Fruit fly (Drosophila melanogaster) whole organism, adult: Measurements from ENCODE around the gene Rnb.
A peak's percentile ranks its signal among the peaks of the same experiment; 100 is the strongest.

ENCODE experiments used
- CG12768 ChIP-seq: fragments of 200-800 bp; sonication (Bioruptor generic); optimal IDR thresholded peaks from 2 replicates; lab custom pipeline; 2017; ENCODE audit warnings: missing biosample characterization, missing genetic modification characterization, mild to moderate bottlenecking, moderate library complexity, missing genetic modification reagents
- CG1620 ChIP-seq: fragments of 200-800 bp; sonication (Bioruptor generic); optimal IDR thresholded peaks from 2 replicates; lab custom pipeline; 2016; ENCODE audit warnings: missing biosample characterization, missing genetic modification characterization
- Hr96 ChIP-seq: fragments of 200-800 bp; sonication (Bioruptor generic); optimal IDR thresholded peaks from 2 replicates; lab custom pipeline; 2016; ENCODE audit warnings: missing biosample characterization, missing genetic modification characterization
- Mnt ChIP-seq: fragments of 200-800 bp; sonication (Bioruptor generic); optimal IDR thresholded peaks from 2 replicates; lab custom pipeline; 2016; ENCODE audit warnings: missing biosample characterization, mild to moderate bottlenecking, missing genetic modification characterization
- ovo ChIP-seq: fragments of 200-800 bp; sonication (Bioruptor generic); optimal IDR thresholded peaks from 2 replicates; lab custom pipeline; 2016; ENCODE audit warnings: missing biosample characterization, missing genetic modification characterization

DNA sequence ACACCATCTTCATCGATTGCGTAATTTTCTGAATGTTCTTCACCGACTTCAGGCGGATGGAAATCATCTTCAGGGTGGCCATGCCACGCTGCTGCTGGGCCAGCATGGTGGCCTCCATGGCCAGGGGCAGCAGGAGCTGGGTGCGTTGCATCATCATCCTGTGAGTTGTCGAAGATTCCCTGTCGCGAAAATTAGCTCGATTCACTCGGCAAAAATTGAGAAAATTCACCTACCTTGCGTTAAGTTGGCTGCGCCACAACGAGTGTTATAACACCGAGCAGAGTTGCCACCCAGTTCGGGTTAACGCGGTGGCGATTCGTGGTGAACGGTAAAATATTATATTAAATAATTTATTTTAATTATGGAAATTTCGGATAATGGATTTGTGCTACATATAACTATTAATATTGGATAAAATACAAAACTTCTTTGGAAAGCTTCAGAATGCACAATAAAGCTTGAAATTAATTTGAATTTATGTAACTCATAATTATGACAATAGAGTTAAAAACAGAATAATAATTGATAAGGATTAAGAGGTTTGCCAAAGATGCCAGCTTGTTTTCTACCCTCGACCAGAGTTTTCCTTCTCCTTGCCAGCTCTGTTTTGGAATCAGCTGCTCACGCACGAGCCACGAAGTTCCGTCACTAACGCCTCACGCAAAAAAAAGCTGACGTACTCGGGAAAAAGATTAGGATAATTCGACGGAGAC, 50.4 kb downstream of the Rnb start, which contains the start of the genes ATPsyngamma and yata:
- TF ChIP-seq Hr96 (GFP tag; lab: Kevin White, UChicago) = no peak
- TF ChIP-seq CG1620 (GFP tag; lab: Kevin White, UChicago) = no peak
- no peak for TF ChIP-seq CG12768 (GFP tag; lab: Kevin White, UChicago)
- TF ChIP-seq ovo (GFP tag; lab: Kevin White, UChicago) = peak; percentile 57
- TF ChIP-seq Mnt (GFP tag; lab: Kevin White, UChicago) = peak; percentile 52
